Worm (Caenorhabditis elegans): ENCODE results near the gene T04A6.3.

DNA sequence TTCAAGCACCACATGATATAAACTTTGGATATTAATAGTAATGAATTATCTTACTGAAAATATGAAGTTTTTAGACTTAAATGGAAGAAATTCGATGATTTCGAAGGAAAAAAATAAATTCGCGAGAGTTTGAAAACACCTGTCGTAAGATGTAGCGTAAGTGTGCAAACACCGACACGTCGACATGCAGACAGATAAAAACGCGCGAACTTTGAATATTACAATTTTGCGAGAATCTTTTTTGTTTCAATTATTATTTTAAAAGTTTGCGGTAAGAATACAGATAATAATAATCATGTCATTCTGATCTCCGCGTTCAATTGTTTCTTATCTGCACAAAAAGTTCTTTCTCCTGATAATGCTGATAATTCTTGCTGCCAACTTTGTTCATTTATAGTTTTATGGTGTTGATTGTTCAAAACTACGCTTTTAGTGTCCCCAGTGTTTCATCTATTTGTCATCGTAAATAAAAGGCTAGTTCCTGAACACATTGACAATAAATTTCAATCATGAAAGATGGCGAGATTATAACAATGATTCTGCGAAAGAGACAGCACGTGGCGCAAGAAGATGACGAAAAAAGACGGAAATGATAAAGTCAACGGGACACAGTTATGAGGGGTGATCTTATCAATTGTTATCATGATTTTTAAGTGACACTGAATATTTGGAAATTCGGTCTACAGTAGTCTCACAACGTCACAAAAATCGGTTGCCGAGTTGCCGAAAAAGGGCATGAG lies 35.9 kb upstream of the T04A6.3 start:
- TF ChIP-seq ztf-23 (GFP tag; IDR thresholded peaks at IDR 0.05) (no peak), med-1 (GFP tag; optimal IDR thresholded peaks at IDR 0.05; ENCODE audit: insufficient read depth) (no peak), ref-1 (GFP tag; conservative IDR thresholded peaks at IDR 0.05) (no peak), flt-1 (GFP tag; IDR thresholded peaks at IDR 0.05) (no peak), cog-1 (tag; optimal IDR thresholded peaks at IDR 0.05) (no peak), ztf-29 (GFP tag; IDR thresholded peaks at IDR 0.05) (no peak)

Measured in whole organism, midembryonic.